Worm (Caenorhabditis elegans): Measurements from ENCODE around the gene ssu-1.

ssu-1 gene

DNA sequence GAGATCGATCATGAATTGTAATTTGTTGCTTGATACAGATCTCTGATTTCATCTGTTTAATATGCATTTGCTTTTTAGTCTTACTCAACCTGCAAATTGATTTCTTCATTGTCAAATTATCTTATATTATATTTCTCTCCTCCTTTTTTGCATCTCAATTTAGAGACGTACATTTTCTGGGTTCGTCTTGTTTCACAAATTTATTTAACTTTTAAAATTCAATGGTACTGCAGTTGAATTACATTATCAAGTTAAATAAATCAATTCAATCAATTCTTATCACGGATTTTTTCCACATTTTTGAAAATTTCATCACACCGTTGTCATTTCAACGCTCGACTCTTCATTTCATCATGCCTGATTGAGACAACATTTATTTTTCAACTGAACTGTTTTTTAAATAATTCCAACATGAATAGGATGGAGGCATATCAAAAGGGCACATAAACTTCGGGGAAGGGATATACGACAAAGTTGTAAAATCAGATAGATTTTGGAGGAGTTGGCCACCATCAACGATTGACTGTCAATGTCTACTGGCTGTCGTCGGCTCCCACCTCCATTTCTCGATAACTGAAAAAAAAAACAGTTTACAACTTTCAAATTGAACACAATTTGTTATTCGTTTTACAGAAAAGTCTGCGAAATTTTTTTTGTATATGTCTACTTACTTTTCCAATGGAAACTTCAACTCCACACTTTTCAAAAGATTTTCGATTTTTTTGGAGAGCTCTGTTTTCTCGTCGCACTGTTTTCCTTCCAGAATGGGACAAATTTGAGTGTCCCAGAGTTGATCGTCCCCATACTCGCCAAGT, 29.4 kb upstream of the ssu-1 start:
- TF ChIP-seq tbx-7 (tag; optimal IDR thresholded peaks at IDR 0.05), result no peak
- no peak for TF ChIP-seq hlh-30 (tag; optimal IDR thresholded peaks at IDR 0.05; ENCODE audit: insufficient read depth)
- no peak for TF ChIP-seq ceh-14 (tag; optimal IDR thresholded peaks at IDR 0.05)
- no peak for TF ChIP-seq zip-5 (tag; optimal IDR thresholded peaks at IDR 0.05)
- TF ChIP-seq ceh-31 (tag; optimal IDR thresholded peaks at IDR 0.05), result no peak
- no peak for TF ChIP-seq pat-9 (tag; optimal IDR thresholded peaks at IDR 0.05)
- no peak for TF ChIP-seq sox-2 (GFP tag; IDR thresholded peaks at IDR 0.05)
- no peak for TF ChIP-seq gmeb-2 (tag; optimal IDR thresholded peaks at IDR 0.05)
- no peak for TF ChIP-seq F13H6.1 (tag; optimal IDR thresholded peaks at IDR 0.05)
- TF ChIP-seq ceh-18 (tag; optimal IDR thresholded peaks at IDR 0.05), result no peak
- no peak for TF ChIP-seq hlh-13 (GFP tag; optimal IDR thresholded peaks at IDR 0.05)
- no peak for TF ChIP-seq pag-3 (tag; optimal IDR thresholded peaks at IDR 0.05; ENCODE audit: borderline replicate concordance)
- TF ChIP-seq ceh-6 (GFP tag; optimal IDR thresholded peaks at IDR 0.05), result no peak
- no peak for TF ChIP-seq madf-2 (tag; optimal IDR thresholded peaks at IDR 0.05)
- TF ChIP-seq che-1 (tag; optimal IDR thresholded peaks at IDR 0.05), result no peak
- TF ChIP-seq tbx-2 (tag; optimal IDR thresholded peaks at IDR 0.05), result no peak
- TF ChIP-seq dmd-4 (tag; optimal IDR thresholded peaks at IDR 0.05; ENCODE audit: borderline replicate concordance), result no peak
- no peak for TF ChIP-seq elt-4 (tag; optimal IDR thresholded peaks at IDR 0.05)

DNA sequence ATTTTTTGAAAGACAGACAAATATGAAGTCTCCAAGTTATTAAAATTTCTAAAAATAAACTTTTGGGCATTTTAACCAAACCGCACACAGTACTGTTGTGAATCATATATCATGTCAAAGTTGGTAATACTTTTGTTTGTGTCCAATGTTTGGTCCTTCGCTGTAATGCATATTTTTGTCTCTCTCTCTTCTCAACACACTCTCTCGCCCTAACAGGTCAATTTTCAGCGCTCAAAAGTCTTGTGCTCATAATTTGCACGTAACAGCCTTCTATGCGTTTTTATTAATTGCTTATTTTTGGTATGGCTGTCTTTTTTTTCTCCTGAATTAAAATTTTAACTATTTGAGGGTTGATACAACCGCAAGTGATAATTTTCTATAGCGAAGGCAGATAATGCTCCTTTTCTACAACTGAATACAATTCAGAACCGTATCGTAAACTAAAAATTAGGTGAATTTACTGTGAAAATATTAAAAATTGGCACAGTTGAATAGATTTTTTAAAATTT, 28.8 kb upstream of the ssu-1 start:
- TF ChIP-seq syd-9 (tag; optimal IDR thresholded peaks at IDR 0.05), result no peak
- no peak for TF ChIP-seq unc-86 (tag; optimal IDR thresholded peaks at IDR 0.05)
- no peak for TF ChIP-seq ceh-34 (tag; optimal IDR thresholded peaks at IDR 0.05)
- TF ChIP-seq C08G9.2 (tag; optimal IDR thresholded peaks at IDR 0.05), result no peak
- no peak for TF ChIP-seq ceh-9 (tag; optimal IDR thresholded peaks at IDR 0.05)
- TF ChIP-seq pros-1 (tag; optimal IDR thresholded peaks at IDR 0.05), result no peak
- no peak for TF ChIP-seq ceh-30 (tag; optimal IDR thresholded peaks at IDR 0.05)
- no peak for TF ChIP-seq hlh-6 (tag; optimal IDR thresholded peaks at IDR 0.05)
- no peak for TF ChIP-seq ceh-48 (tag; optimal IDR thresholded peaks at IDR 0.05)
- no peak for TF ChIP-seq zip-5 (tag; optimal IDR thresholded peaks at IDR 0.05)
- no peak for TF ChIP-seq ceh-14 (tag; optimal IDR thresholded peaks at IDR 0.05)
- TF ChIP-seq ceh-24 (tag; optimal IDR thresholded peaks at IDR 0.05), result no peak

DNA sequence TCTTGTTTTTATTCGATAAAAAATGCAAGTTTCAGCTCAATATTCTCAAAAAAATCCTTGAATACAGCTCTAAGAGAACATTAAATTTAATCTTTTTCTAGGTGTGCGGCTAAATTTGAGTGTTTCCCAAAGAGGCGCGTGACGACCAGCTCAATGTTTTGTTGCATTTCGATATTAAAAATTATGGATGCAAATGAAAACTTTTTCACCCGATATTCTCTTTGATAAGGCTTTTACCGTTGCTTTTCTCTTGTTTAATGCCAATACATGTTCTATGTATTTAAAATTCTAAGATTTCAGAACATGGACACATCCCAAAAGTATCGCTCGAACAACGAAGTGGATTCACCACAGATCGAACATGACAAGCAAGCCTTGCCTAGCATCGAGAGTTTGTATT, 25.2 kb upstream of the ssu-1 start, which contains the start of gene F19B2.6:
Gene F19B2.6 (plus strand): TSS at position 301 of the 400 bp plus-strand sequence.
- TF ChIP-seq ceh-2 (tag; optimal IDR thresholded peaks at IDR 0.05), result no peak
- TF ChIP-seq pax-1 (tag; optimal IDR thresholded peaks at IDR 0.05), result no peak
- TF ChIP-seq syd-9 (tag; optimal IDR thresholded peaks at IDR 0.05), result no peak
- no peak for TF ChIP-seq unc-86 (tag; optimal IDR thresholded peaks at IDR 0.05)
- no peak for TF ChIP-seq ceh-9 (tag; optimal IDR thresholded peaks at IDR 0.05)
- no peak for TF ChIP-seq mec-3 (tag; optimal IDR thresholded peaks at IDR 0.05; ENCODE audit: borderline replicate concordance)
- no peak for TF ChIP-seq ceh-19 (GFP tag; optimal IDR thresholded peaks at IDR 0.05)
- TF ChIP-seq dmd-4 (tag; optimal IDR thresholded peaks at IDR 0.05; ENCODE audit: borderline replicate concordance), result no peak
- TF ChIP-seq tbx-2 (tag; optimal IDR thresholded peaks at IDR 0.05), result no peak
- TF ChIP-seq pha-4 (tag; optimal IDR thresholded peaks at IDR 0.05), result no peak
- TF ChIP-seq ceh-18 (tag; optimal IDR thresholded peaks at IDR 0.05), result no peak
- TF ChIP-seq ama-1 (optimal IDR thresholded peaks at IDR 0.05), result no peak
- no peak for TF ChIP-seq hlh-8 (tag; optimal IDR thresholded peaks at IDR 0.05)

DNA sequence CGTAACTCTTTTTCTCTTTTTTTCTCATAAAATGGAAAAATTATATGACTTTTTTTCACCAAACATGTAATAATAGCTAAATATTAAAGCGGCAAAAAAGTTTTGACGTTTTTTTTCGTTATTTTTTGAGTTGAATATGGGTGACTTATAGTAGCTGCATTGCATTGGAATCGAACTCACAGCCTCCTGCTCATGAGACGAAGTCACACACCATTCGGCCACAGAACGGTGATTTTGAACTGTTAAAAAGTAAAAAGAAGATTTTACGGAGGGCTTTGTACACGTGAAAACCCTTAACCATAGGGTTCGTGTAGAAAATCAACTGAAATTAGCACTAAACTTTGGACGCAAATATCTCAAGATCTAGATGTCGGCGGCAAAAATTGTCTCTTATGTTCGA, 18.8 kb upstream of the ssu-1 start:
- no peak for TF ChIP-seq tbx-7 (tag; optimal IDR thresholded peaks at IDR 0.05)
- TF ChIP-seq lim-6 (tag; optimal IDR thresholded peaks at IDR 0.05), result no peak
- no peak for TF ChIP-seq madf-2 (tag; optimal IDR thresholded peaks at IDR 0.05)
- no peak for TF ChIP-seq dve-1 (tag; optimal IDR thresholded peaks at IDR 0.05)
